Worm (Caenorhabditis elegans) whole organism, L4 larva: ENCODE data around the gene sprr-2.

Experiments used
- aly-2 ChIP-seq: sonication (generic microtip); optimal IDR thresholded peaks from 2 replicates; lab custom pipeline; 2018; ENCODE audit warnings: missing biosample characterization, missing genetic modification characterization
- ceh-28 ChIP-seq: fragments of 150-350 bp; optimal IDR thresholded peaks from 2 replicates; lab custom pipeline; 2014; ENCODE audit warnings: missing biosample characterization, missing genetic modification reagents, missing genetic modification characterization
- lin-1 ChIP-seq: fragments of 200-800 bp; sonication (Bioruptor generic); IDR thresholded peaks from 2 replicates; pipeline ENCODE4 v1.3.6; 2022; ENCODE audit warnings: missing genetic modification reagents, missing genetic modification characterization, missing compliant biosample characterization
- nhr-11 ChIP-seq: fragments of 150-350 bp; optimal IDR thresholded peaks from 2 replicates; lab custom pipeline; 2014; ENCODE audit warnings: missing biosample characterization, missing genetic modification characterization
- pha-4 ChIP-seq, 2 experiments: fragments of 150-350 bp in 1 of 2; fragments of 200-800 bp in 1 of 2; sonication (Bioruptor generic) in 1 of 2; IDR thresholded peaks in 1 of 2; optimal IDR thresholded peaks in 1 of 2; 2 replicates each; pipeline versions ENCODE4 v1.3.6 to Lab custom; 2014 to 2022; ENCODE audit warnings: missing genetic modification characterization in 2 of 2, missing genetic modification reagents in 2 of 2, missing biosample characterization in 1 of 2, missing compliant biosample characterization in 1 of 2
- zag-1 ChIP-seq: fragments of 150-350 bp; optimal IDR thresholded peaks from 2 replicates; lab custom pipeline; 2014; ENCODE audit warnings: missing biosample characterization, missing genetic modification characterization

- TF ChIP-seq aly-2 (tag; lab: Kevin White, UChicago) = no peak
- no peak for TF ChIP-seq pha-4 (GFP tag; IDR thresholded peaks at IDR 0.05; lab: Robert Waterston, UW)
- no peak for TF ChIP-seq pha-4 (tag; optimal IDR thresholded peaks at IDR 0.05; lab: Kevin White, UChicago)
- no peak for TF ChIP-seq nhr-11 (tag; lab: Kevin White, UChicago)
- no peak for TF ChIP-seq lin-1 (GFP tag; lab: Robert Waterston, UW)
- no peak for TF ChIP-seq zag-1
- TF ChIP-seq ceh-28 = no peak
These were observed 13.1 kb upstream of the sprr-2 start for ce11 chrX:14780176-14780575.
